Worm (Caenorhabditis elegans) whole organism, L2 larva: ENCODE measurements around the gene C01G12.3.

ENCODE experiments used
- ama-1 ChIP-seq: fragments of 150-350 bp; optimal IDR thresholded peaks from 2 replicates; lab custom pipeline; 2018; ENCODE audit warnings: inconsistent platforms
- fos-1 ChIP-seq: fragments of 150-350 bp; optimal IDR thresholded peaks from 2 replicates; lab custom pipeline; 2014; ENCODE audit warnings: missing biosample characterization, missing genetic modification characterization
- lin-13 ChIP-seq: fragments of 150-350 bp; optimal IDR thresholded peaks from 2 replicates; lab custom pipeline; 2014; ENCODE audit warnings: missing biosample characterization, missing genetic modification reagents, missing genetic modification characterization
- lsy-2 ChIP-seq, 2 experiments: fragments of 150-350 bp in 1 of 2; sonication (generic microtip) in 1 of 2; optimal IDR thresholded peaks; 2 replicates each; lab custom pipeline; 2014 to 2017; ENCODE audit warnings: missing biosample characterization in 2 of 2, missing genetic modification characterization in 2 of 2

ce11 chrII:14600852-14601313 lies 18.8 kb upstream of the C01G12.3 start, which contains the start of gene tps-2:
- TF ChIP-seq lin-13 (no peak), lsy-2 (tag; optimal IDR thresholded peaks at IDR 0.05; lab: Kevin White, UChicago) (no peak), ama-1 (lab: Kevin White, UChicago) (peak; percentile 60), fos-1 (tag; lab: Kevin White, UChicago) (no peak)
